Worm (Caenorhabditis elegans) whole organism, L4 larva: ENCODE data around the gene mmab-1.

Source experiments
- F10B5.3 ChIP-seq: sonication (generic microtip); optimal IDR thresholded peaks from 2 replicates; lab custom pipeline; 2016; ENCODE audit warnings: mild to moderate bottlenecking, missing genetic modification characterization, missing compliant biosample characterization
- F26F4.8 ChIP-seq: fragments of 200-800 bp; sonication (Bioruptor generic); conservative IDR thresholded peaks from 2 replicates; pipeline ENCODE4 v1.3.6; 2022; ENCODE audit warnings: missing genetic modification characterization, missing compliant biosample characterization
- F49E8.2 ChIP-seq: sonication (generic microtip); optimal IDR thresholded peaks from 2 replicates; lab custom pipeline; 2016; ENCODE audit warnings: missing compliant biosample characterization, mild to moderate bottlenecking, missing genetic modification characterization, borderline replicate concordance
- Y48G9A.11 ChIP-seq: fragments of 200-800 bp; sonication (Bioruptor generic); IDR thresholded peaks from 2 replicates; pipeline ENCODE4 v1.3.6; 2022; ENCODE audit warnings: missing genetic modification reagents, missing genetic modification characterization, missing compliant biosample characterization
- Y5F2A.4 ChIP-seq: fragments of 200-800 bp; sonication (Bioruptor generic); optimal IDR thresholded peaks from 2 replicates; lab custom pipeline; 2018; ENCODE audit warnings: mild to moderate bottlenecking, missing genetic modification characterization, missing compliant biosample characterization
- Y75B8A.6 ChIP-seq: fragments of 200-800 bp; sonication (Bioruptor generic); IDR thresholded peaks from 2 replicates; pipeline ENCODE4 v1.3.6; 2022; ENCODE audit warnings: missing genetic modification reagents, missing genetic modification characterization, missing compliant biosample characterization
- ZK546.5 ChIP-seq, 2 experiments: sonication (generic microtip); optimal IDR thresholded peaks; 2 replicates each; lab custom pipeline; 2017; ENCODE audit warnings: missing biosample characterization in 2 of 2, missing genetic modification characterization in 2 of 2
- attf-4 ChIP-seq: sonication (generic microtip); optimal IDR thresholded peaks from 3 replicates; lab custom pipeline; 2017; ENCODE audit warnings: missing biosample characterization, missing genetic modification characterization
- ceh-28 ChIP-seq: fragments of 150-350 bp; optimal IDR thresholded peaks from 2 replicates; lab custom pipeline; 2014; ENCODE audit warnings: missing biosample characterization, missing genetic modification reagents, missing genetic modification characterization
- ceh-32 ChIP-seq: sonication (generic microtip); optimal IDR thresholded peaks from 2 replicates; lab custom pipeline; 2016; ENCODE audit warnings: mild to moderate bottlenecking, missing genetic modification characterization, missing compliant biosample characterization; ENCODE audit not compliant: poor library complexity
- ces-1 ChIP-seq: fragments of 150-350 bp; sonication (generic microtip); optimal IDR thresholded peaks from 4 replicates; lab custom pipeline; 2014; ENCODE audit warnings: missing biosample characterization, missing genetic modification reagents, missing genetic modification characterization
- daf-12 ChIP-seq: fragments of 150-350 bp; optimal IDR thresholded peaks from 2 replicates; lab custom pipeline; 2014; ENCODE audit warnings: missing biosample characterization, missing genetic modification reagents, missing genetic modification characterization
- dve-1 ChIP-seq: sonication (generic microtip); optimal IDR thresholded peaks from 2 replicates; lab custom pipeline; 2017; ENCODE audit warnings: antibody characterized with exemption, mild to moderate bottlenecking, missing genetic modification characterization, missing compliant biosample characterization; ENCODE audit not compliant: insufficient read depth
- fkh-10 ChIP-seq: fragments of 150-350 bp; optimal IDR thresholded peaks from 2 replicates; lab custom pipeline; 2014; ENCODE audit warnings: missing biosample characterization, missing genetic modification reagents, missing genetic modification characterization
- gei-8 ChIP-seq: fragments of 200-800 bp; sonication (Bioruptor generic); optimal IDR thresholded peaks from 2 replicates; lab custom pipeline; 2018; ENCODE audit warnings: mild to moderate bottlenecking, missing genetic modification characterization, missing compliant biosample characterization
- hlh-11 ChIP-seq: fragments of 200-800 bp; sonication (Bioruptor generic); optimal IDR thresholded peaks from 2 replicates; lab custom pipeline; 2018; ENCODE audit warnings: mild to moderate bottlenecking, missing genetic modification characterization, missing compliant biosample characterization
- hmg-1.1 ChIP-seq: fragments of 200-800 bp; sonication (Bioruptor generic); IDR thresholded peaks from 2 replicates; pipeline ENCODE4 v1.3.6; 2022; ENCODE audit warnings: missing genetic modification reagents, missing genetic modification characterization, missing compliant biosample characterization
- lim-7 ChIP-seq: fragments of 200-800 bp; sonication (Bioruptor generic); IDR thresholded peaks from 2 replicates; pipeline ENCODE4 v1.3.6; 2022; ENCODE audit warnings: missing genetic modification characterization, missing compliant biosample characterization
- lin-13 ChIP-seq: fragments of 150-350 bp; optimal IDR thresholded peaks from 2 replicates; lab custom pipeline; 2014; ENCODE audit warnings: missing biosample characterization, missing genetic modification reagents, missing genetic modification characterization
- lin-15B ChIP-seq: fragments of 150-350 bp; sonication (generic microtip); optimal IDR thresholded peaks from 3 replicates; lab custom pipeline; 2014; ENCODE audit warnings: missing biosample characterization, missing genetic modification characterization
- lin-38 ChIP-seq: fragments of 200-800 bp; sonication (Bioruptor generic); IDR thresholded peaks from 2 replicates; pipeline ENCODE4 v1.3.6; 2022; ENCODE audit warnings: missing genetic modification reagents, missing genetic modification characterization, missing compliant biosample characterization
- lin-39 ChIP-seq: fragments of 150-350 bp; optimal IDR thresholded peaks from 2 replicates; lab custom pipeline; 2014; ENCODE audit warnings: missing biosample characterization, missing genetic modification reagents, missing genetic modification characterization
- lsy-2 ChIP-seq, 2 experiments: fragments of 150-350 bp in 1 of 2; sonication (generic microtip) in 1 of 2; optimal IDR thresholded peaks; 2 replicates each; lab custom pipeline; 2014 to 2017; ENCODE audit warnings: missing biosample characterization in 2 of 2, missing genetic modification characterization in 2 of 2
- madf-9 ChIP-seq: fragments of 200-800 bp; sonication (Bioruptor generic); conservative IDR thresholded peaks from 2 replicates; pipeline ENCODE4 v1.3.6; 2022; ENCODE audit warnings: missing genetic modification reagents, missing genetic modification characterization, missing compliant biosample characterization
- mdl-1 ChIP-seq, 2 experiments: fragments of 150-350 bp in 1 of 2; sonication (generic microtip) in 1 of 2; optimal IDR thresholded peaks; 2 replicates each; lab custom pipeline; 2014 to 2017; ENCODE audit warnings: missing biosample characterization in 2 of 2, missing genetic modification characterization in 2 of 2
- mep-1 ChIP-seq: fragments of 150-350 bp; sonication (generic microtip); optimal IDR thresholded peaks from 3 replicates; lab custom pipeline; 2014; ENCODE audit warnings: missing biosample characterization, missing genetic modification characterization
- mes-2 ChIP-seq: sonication (generic microtip); optimal IDR thresholded peaks from 2 replicates; lab custom pipeline; 2016; ENCODE audit warnings: missing genotype, mild to moderate bottlenecking, missing genetic modification characterization, missing compliant biosample characterization; ENCODE audit not compliant: poor library complexity, severe bottlenecking
- nhr-111 ChIP-seq: fragments of 200-800 bp; sonication (Bioruptor generic); optimal IDR thresholded peaks from 2 replicates; lab custom pipeline; 2018; ENCODE audit warnings: mild to moderate bottlenecking, missing genetic modification characterization, missing compliant biosample characterization
- nhr-25 ChIP-seq: sonication (generic microtip); optimal IDR thresholded peaks from 2 replicates; lab custom pipeline; 2017; ENCODE audit warnings: missing genetic modification characterization, mild to moderate bottlenecking, missing compliant biosample characterization, antibody characterized with exemption, moderate library complexity, borderline replicate concordance; ENCODE audit not compliant: insufficient read depth
- nhr-6 ChIP-seq: fragments of 150-350 bp; optimal IDR thresholded peaks from 2 replicates; lab custom pipeline; 2014; ENCODE audit warnings: missing biosample characterization, missing genetic modification characterization
- pha-4 ChIP-seq, 2 experiments: fragments of 150-350 bp in 1 of 2; fragments of 200-800 bp in 1 of 2; sonication (Bioruptor generic) in 1 of 2; IDR thresholded peaks in 1 of 2; optimal IDR thresholded peaks in 1 of 2; 2 replicates each; pipeline versions ENCODE4 v1.3.6 to Lab custom; 2014 to 2022; ENCODE audit warnings: missing genetic modification characterization in 2 of 2, missing genetic modification reagents in 2 of 2, missing biosample characterization in 1 of 2, missing compliant biosample characterization in 1 of 2
- rbr-2 ChIP-seq: sonication (generic microtip); optimal IDR thresholded peaks from 2 replicates; lab custom pipeline; 2016; ENCODE audit warnings: missing genotype, missing genetic modification characterization, missing compliant biosample characterization
- sdz-12 ChIP-seq: fragments of 200-800 bp; sonication (Bioruptor generic); optimal IDR thresholded peaks from 2 replicates; lab custom pipeline; 2018; ENCODE audit warnings: mild to moderate bottlenecking, missing genetic modification characterization, missing compliant biosample characterization
- set-16 ChIP-seq: fragments of 200-800 bp; sonication (Bioruptor generic); IDR thresholded peaks from 2 replicates; pipeline ENCODE4 v1.3.6; 2022; ENCODE audit warnings: missing genetic modification reagents, missing genetic modification characterization, missing compliant biosample characterization
- snpc-1.2 ChIP-seq: fragments of 200-800 bp; sonication (Bioruptor generic); IDR thresholded peaks from 2 replicates; pipeline ENCODE4 v1.3.6; 2022; ENCODE audit warnings: missing genetic modification reagents, missing genetic modification characterization, missing compliant biosample characterization
- spr-1 ChIP-seq: sonication (generic microtip); optimal IDR thresholded peaks from 2 replicates; lab custom pipeline; 2016; ENCODE audit warnings: mild to moderate bottlenecking, missing genetic modification characterization, missing compliant biosample characterization
- spr-3 ChIP-seq: fragments of 200-800 bp; sonication (Bioruptor generic); optimal IDR thresholded peaks from 2 replicates; lab custom pipeline; 2018; ENCODE audit warnings: mild to moderate bottlenecking, missing genetic modification characterization, missing compliant biosample characterization
- tra-1 ChIP-seq: fragments of 200-800 bp; sonication (Bioruptor generic); IDR thresholded peaks from 2 replicates; pipeline ENCODE4 v1.3.6; 2022; ENCODE audit warnings: missing genetic modification reagents, missing genetic modification characterization, missing compliant biosample characterization
- unc-130 ChIP-seq: sonication (generic microtip); optimal IDR thresholded peaks from 2 replicates; lab custom pipeline; 2016; ENCODE audit warnings: missing genetic modification reagents, missing genetic modification characterization, missing compliant biosample characterization
- unc-62 ChIP-seq, 3 experiments: fragments of 150-350 bp in 1 of 3; sonication (generic microtip); optimal IDR thresholded peaks in 2 of 3; peaks in 1 of 3; 1 replicate in 1 of 3; 2 replicates in 2 of 3; lab custom pipeline; 2014 to 2017; ENCODE audit warnings: missing biosample characterization in 3 of 3, missing genetic modification characterization in 3 of 3, missing genetic modification reagents in 3 of 3, missing genotype in 1 of 3
- zfp-3 ChIP-seq: fragments of 200-800 bp; sonication (Bioruptor generic); conservative IDR thresholded peaks from 2 replicates; pipeline ENCODE4 v1.3.6; 2022; ENCODE audit warnings: missing genetic modification reagents, missing genetic modification characterization, missing compliant biosample characterization
- zip-2 ChIP-seq: fragments of 150-350 bp; optimal IDR thresholded peaks from 2 replicates; lab custom pipeline; 2014; ENCODE audit warnings: missing biosample characterization, missing genetic modification characterization
- ztf-11 ChIP-seq: fragments of 150-350 bp; optimal IDR thresholded peaks from 2 replicates; lab custom pipeline; 2014; ENCODE audit warnings: missing biosample characterization, missing genetic modification characterization

The mmab-1 gene

DNA sequence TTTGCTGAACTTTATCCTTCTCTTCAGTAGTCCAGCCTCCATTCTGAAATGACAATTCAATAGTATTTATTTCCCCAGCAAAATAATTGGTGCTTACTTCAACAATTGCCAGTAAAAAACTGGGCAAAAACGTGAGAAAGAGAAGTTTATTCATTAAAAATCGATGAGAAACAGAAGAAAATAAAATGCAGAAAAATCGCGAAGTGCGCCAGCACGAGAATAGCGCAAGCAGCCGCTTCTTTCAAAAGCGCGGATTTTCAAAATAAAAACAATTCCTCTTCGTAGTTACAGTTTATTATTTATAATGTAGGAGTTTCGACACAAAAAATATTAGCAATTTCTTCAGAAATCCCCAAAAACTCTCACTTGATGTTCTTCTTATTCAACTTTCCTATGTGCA lies 41.0 kb upstream of the mmab-1 start, which contains the start of gene C27F2.9 (continued):
- TF ChIP-seq tra-1 (GFP tag; lab: Robert Waterston, UW): peak; percentile 54; the same call in 1 of the 2 replicates
- TF ChIP-seq unc-130: peak; percentile 59
- peak; percentile 31 for TF ChIP-seq zip-2
- TF ChIP-seq ceh-32 (tag; lab: Kevin White, UChicago): no peak
- peak; percentile 89 for TF ChIP-seq lin-38 (GFP tag; lab: Robert Waterston, UW)
- TF ChIP-seq pha-4 (GFP tag; IDR thresholded peaks at IDR 0.05; lab: Robert Waterston, UW): peak; percentile 85
- peak; percentile 86 for TF ChIP-seq pha-4 (tag; optimal IDR thresholded peaks at IDR 0.05; lab: Kevin White, UChicago)
- TF ChIP-seq sdz-12 (GFP tag; lab: Kevin White, UChicago): no peak
- peak; percentile 95 for TF ChIP-seq mes-2 (tag; lab: Kevin White, UChicago)
- no peak for TF ChIP-seq F26F4.8
- TF ChIP-seq dve-1 (tag; lab: Kevin White, UChicago): peak; percentile 82
- no peak for TF ChIP-seq spr-3 (GFP tag; lab: Kevin White, UChicago)
- peak; percentile 56 to 92 for TF ChIP-seq lsy-2 (tag; optimal IDR thresholded peaks at IDR 0.05; lab: Kevin White, UChicago)
- no peak for TF ChIP-seq lin-39 (tag; lab: Kevin White, UChicago)
- TF ChIP-seq hlh-11: no peak
- peak; percentile 68 for TF ChIP-seq spr-1
- peak; percentile 19 for TF ChIP-seq F49E8.2
- no peak for TF ChIP-seq Y48G9A.11 (GFP tag; lab: Robert Waterston, UW)
- peak; percentile 82 for TF ChIP-seq nhr-6 (tag; lab: Kevin White, UChicago)
- peak; percentile 82 for TF ChIP-seq hmg-1.1 (GFP tag; lab: Robert Waterston, UW)
- TF ChIP-seq madf-9 (GFP tag; lab: Robert Waterston, UW): no peak
- peak; percentile 70 for TF ChIP-seq nhr-25
- peak; percentile 36 for TF ChIP-seq lin-15B (tag; lab: Kevin White, UChicago)
- no peak for TF ChIP-seq gei-8
- TF ChIP-seq F10B5.3: peak; percentile 56
- TF ChIP-seq set-16 (GFP tag; lab: Robert Waterston, UW): no peak
- TF ChIP-seq fkh-10 (GFP tag; lab: Kevin White, UChicago): peak; percentile 57
- 0 out of 2 replicates have a peak, but pooled peaks have one; percentile 57 for TF ChIP-seq zfp-3 (GFP tag; lab: Robert Waterston, UW)
- TF ChIP-seq daf-12 (tag; lab: Kevin White, UChicago): no peak
- peak; percentile 88 for TF ChIP-seq mep-1 (tag; lab: Kevin White, UChicago)
- TF ChIP-seq rbr-2 (tag; lab: Kevin White, UChicago): peak; percentile 82
- TF ChIP-seq unc-62 (GFP tag; optimal IDR thresholded peaks at IDR 0.05 in 1 of 2; lab: Kevin White, UChicago): peak in 1 of 2 experiments; percentile 98
- no peak for TF ChIP-seq unc-62 (tag; optimal IDR thresholded peaks at IDR 0.05; lab: Kevin White, UChicago)
- TF ChIP-seq attf-4 (tag; lab: Kevin White, UChicago): no peak

DNA sequence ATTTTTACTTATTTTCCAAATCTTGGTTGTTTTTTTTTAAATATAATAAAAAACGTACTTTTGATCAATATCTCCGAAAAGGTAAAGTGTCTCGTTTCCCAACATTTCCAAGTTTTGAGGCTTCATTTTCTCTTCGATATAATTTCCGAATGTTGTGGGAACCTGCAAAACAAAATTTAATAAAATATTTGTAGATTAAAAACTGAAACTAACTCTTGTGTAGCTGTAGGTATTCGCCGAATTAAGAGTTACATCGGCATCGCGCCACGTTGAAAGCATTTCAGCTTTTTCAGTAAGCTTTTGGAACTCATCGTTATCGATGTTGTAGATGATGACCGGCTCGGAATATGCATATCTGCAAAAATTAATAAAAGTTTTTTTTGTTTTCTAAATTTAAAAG lies 40.5 kb upstream of the mmab-1 start, which contains the start of gene vps-22:
Gene vps-22 (minus strand): TSS at position 101 of the 400 bp plus-strand sequence.
- TF ChIP-seq mdl-1 (tag; optimal IDR thresholded peaks at IDR 0.05; lab: Kevin White, UChicago) (no peak), Y75B8A.6 (GFP tag; lab: Robert Waterston, UW) (no peak), ceh-28 (tag; lab: Kevin White, UChicago) (no peak), Y5F2A.4 (no peak), ces-1 (GFP tag; lab: Kevin White, UChicago) (no peak), lin-13 (GFP tag; lab: Kevin White, UChicago) (no peak), ztf-11 (tag; lab: Kevin White, UChicago) (no peak), spr-3 (GFP tag; lab: Kevin White, UChicago) (no peak), nhr-111 (GFP tag; lab: Kevin White, UChicago) (no peak), ZK546.5 (tag; optimal IDR thresholded peaks at IDR 0.05; lab: Kevin White, UChicago) (no peak), lim-7 (GFP tag; lab: Robert Waterston, UW) (no peak), snpc-1.2 (GFP tag; lab: Robert Waterston, UW) (no peak)
- TF ChIP-seq, all 104 proteins: peak for 0
